Fruit fly (Drosophila melanogaster) whole organism: ENCODE data around the gene Obp99c.

Experiments used
- EcR ChIP-seq, 2 experiments: fragments of >200 bp; optimal IDR thresholded peaks; 2 replicates each; lab custom pipeline; 2017; ENCODE audit warnings: missing biosample characterization in 2 of 2, missing genetic modification characterization in 2 of 2, missing genetic modification reagents in 2 of 2
- pan ChIP-seq: fragments of >200 bp; optimal IDR thresholded peaks from 2 replicates; lab custom pipeline; 2017
- usp ChIP-seq: fragments of >200 bp; optimal IDR thresholded peaks from 2 replicates; lab custom pipeline; 2017; ENCODE audit warnings: missing biosample characterization, missing genetic modification characterization, mixed read lengths

DNA sequence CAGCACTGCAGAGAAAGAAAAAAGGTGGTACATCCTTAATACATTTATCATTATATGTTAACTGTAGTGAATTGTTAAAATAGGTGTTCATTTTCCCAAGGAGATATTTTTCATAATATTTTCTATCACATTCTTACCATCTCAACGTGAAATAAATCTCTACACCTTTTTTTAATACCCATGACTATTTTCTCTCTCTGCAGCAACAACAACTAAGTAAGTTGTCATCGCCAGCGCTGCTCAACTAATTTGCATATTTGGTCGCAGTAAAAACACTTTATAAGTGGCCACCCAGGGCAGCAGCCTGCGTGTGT lies 1.4 kb upstream of the Obp99c start:
- TF ChIP-seq EcR (GFP tag; optimal IDR thresholded peaks at IDR 0.05; lab: Kevin White, UChicago) (no peak), pan (lab: Kevin White, UChicago) (no peak), usp (GFP tag; lab: Kevin White, UChicago) (no peak)
